Worm (Caenorhabditis elegans): Measurements from ENCODE around the gene srh-23.

DNA sequence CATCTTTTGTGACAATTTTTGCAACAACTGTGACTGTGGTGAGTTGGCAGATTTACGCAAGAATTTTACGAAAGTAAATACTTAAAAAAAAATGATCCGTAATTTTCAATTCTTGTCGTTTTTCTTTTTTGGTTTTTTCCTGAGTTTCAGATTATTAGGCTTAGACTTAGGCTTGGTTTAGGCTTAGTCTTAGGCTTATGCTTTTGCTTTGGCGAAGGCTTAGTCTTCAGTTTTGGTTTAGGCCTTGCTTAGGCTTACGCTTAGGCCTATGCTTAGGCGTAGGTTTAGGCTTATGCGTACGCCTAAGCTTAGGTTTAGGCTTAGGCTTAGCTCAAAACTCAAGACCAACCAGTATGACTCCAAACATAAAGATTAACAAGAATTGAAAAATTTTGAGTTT lies 36.7 kb downstream of the srh-23 start:
- TF ChIP-seq pha-4 (tag; optimal IDR thresholded peaks at IDR 0.05) = no peak
- no peak for TF ChIP-seq R02D3.7 (tag; optimal IDR thresholded peaks at IDR 0.05)
- TF ChIP-seq mdl-1 (tag; optimal IDR thresholded peaks at IDR 0.05) = no peak
- no peak for TF ChIP-seq nhr-43 (tag; optimal IDR thresholded peaks at IDR 0.05; ENCODE audit: poor library complexity, severe bottlenecking)
- TF ChIP-seq ama-1 (optimal IDR thresholded peaks at IDR 0.05) = no peak
- TF ChIP-seq snpc-4 (tag; optimal IDR thresholded peaks at IDR 0.05) = no peak
- TF ChIP-seq ztf-11 (tag; optimal IDR thresholded peaks at IDR 0.05) = no peak
- TF ChIP-seq nhr-11 (tag; optimal IDR thresholded peaks at IDR 0.05) = no peak
- TF ChIP-seq pqm-1 (tag; optimal IDR thresholded peaks at IDR 0.05) = no peak
- TF ChIP-seq unc-62 (GFP tag; optimal IDR thresholded peaks at IDR 0.05) = no peak
- no peak for TF ChIP-seq nfya-1 (tag; optimal IDR thresholded peaks at IDR 0.05; ENCODE audit: insufficient read depth)
- TF ChIP-seq fkh-10 (GFP tag; optimal IDR thresholded peaks at IDR 0.05) = no peak
- TF ChIP-seq aly-2 (tag; optimal IDR thresholded peaks at IDR 0.05) = no peak
